Worm (Caenorhabditis elegans) whole organism, dauer: Measurements from ENCODE around the gene acbp-5.
A peak's percentile ranks its signal among the peaks of the same experiment; 100 is the strongest.

Experiments
- unc-62 ChIP-seq: sonication (generic microtip); optimal IDR thresholded peaks from 2 replicates; lab custom pipeline; 2017; ENCODE audit warnings: missing biosample characterization, missing genetic modification reagents, missing genetic modification characterization

acbp-5 gene

ce11 chrIII:13652708-13653107 is 11.2 kb upstream of the acbp-5 start:
- TF ChIP-seq unc-62 (GFP tag; lab: Kevin White, UChicago): no peak

ce11 chrIII:13652010-13652409 is 10.5 kb upstream of the acbp-5 start:
- no peak for TF ChIP-seq unc-62 (GFP tag; lab: Kevin White, UChicago)

ce11 chrIII:13651414-13651813 is 9.9 kb upstream of the acbp-5 start:
- no peak for TF ChIP-seq unc-62 (GFP tag; lab: Kevin White, UChicago)

- TF ChIP-seq unc-62 (GFP tag; lab: Kevin White, UChicago): no peak
Observed at ce11 chrIII:13648540-13648939, 7.1 kb upstream of the acbp-5 start.

- no peak for TF ChIP-seq unc-62 (GFP tag; lab: Kevin White, UChicago)
Observed at ce11 chrIII:13645885-13646488, 4.5 kb upstream of the acbp-5 start.

ce11 chrIII:13644279-13644678 is 2.8 kb upstream of the acbp-5 start:
- no peak for TF ChIP-seq unc-62 (GFP tag; lab: Kevin White, UChicago)

ce11 chrIII:13643534-13643933 is 2.0 kb upstream of the acbp-5 start, which contains the start of the genes drr-2 and set-16:
Gene drr-2, minus strand, starts transcription at chrIII:13643570.
Gene set-16, plus strand, starts transcription at chrIII:13643916.
- TF ChIP-seq unc-62 (GFP tag; lab: Kevin White, UChicago): peak; percentile 42

ce11 chrIII:13642776-13643175 is 1.3 kb upstream of the acbp-5 start:
- TF ChIP-seq unc-62 (GFP tag; lab: Kevin White, UChicago): no peak

ce11 chrIII:13642227-13642626 is 739 bp upstream of the acbp-5 start, which contains the start of gene T12D8.10:
Gene T12D8.10, minus strand, starts transcription at chrIII:13642327.
- no peak for TF ChIP-seq unc-62 (GFP tag; lab: Kevin White, UChicago)

ce11 chrIII:13640869-13641268 is 619 bp downstream of the acbp-5 start:
- no peak for TF ChIP-seq unc-62 (GFP tag; lab: Kevin White, UChicago)

ce11 chrIII:13640003-13640499 is 1.4 kb downstream of the acbp-5 start:
- no peak for TF ChIP-seq unc-62 (GFP tag; lab: Kevin White, UChicago)

ce11 chrIII:13637681-13638080 is 3.8 kb downstream of the acbp-5 start:
- no peak for TF ChIP-seq unc-62 (GFP tag; lab: Kevin White, UChicago)

- TF ChIP-seq unc-62 (GFP tag; lab: Kevin White, UChicago): no peak
Observed at ce11 chrIII:13635730-13636360, 5.6 kb downstream of the acbp-5 start.

ce11 chrIII:13635235-13635634 is 6.3 kb downstream of the acbp-5 start:
- no peak for TF ChIP-seq unc-62 (GFP tag; lab: Kevin White, UChicago)

ce11 chrIII:13633826-13634225 is 7.7 kb downstream of the acbp-5 start:
- no peak for TF ChIP-seq unc-62 (GFP tag; lab: Kevin White, UChicago)

- no peak for TF ChIP-seq unc-62 (GFP tag; lab: Kevin White, UChicago)
Observed at ce11 chrIII:13630708-13631107, 10.8 kb downstream of the acbp-5 start, which contains the start of gene arrd-17. Gene arrd-17, minus strand, starts transcription at chrIII:13630808.

- no peak for TF ChIP-seq unc-62 (GFP tag; lab: Kevin White, UChicago)
Observed at ce11 chrIII:13626692-13627091, 14.8 kb downstream of the acbp-5 start, which contains the start of gene T12D8.5. Gene T12D8.5, minus strand, starts transcription at chrIII:13626786.
